Fruit fly (Drosophila melanogaster) whole organism, embryonic: Measurements from ENCODE around the gene bab2.

Source experiments
- Adf1 ChIP-seq: fragments of 200-800 bp; sonication (Bioruptor generic); IDR thresholded peaks from 2 replicates; pipeline ENCODE4 v1.3.6; 2022; ENCODE audit warnings: missing biosample characterization, missing genetic modification characterization
- CG12391 ChIP-seq: fragments of 200-800 bp; sonication (Bioruptor generic); optimal IDR thresholded peaks from 3 replicates; lab custom pipeline; 2018; ENCODE audit warnings: missing biosample characterization, mild to moderate bottlenecking, missing genetic modification characterization, moderate library complexity
- CG6683 ChIP-seq: fragments of 200-800 bp; sonication (Bioruptor generic); optimal IDR thresholded peaks from 2 replicates; lab custom pipeline; 2017; ENCODE audit warnings: missing biosample characterization, mild to moderate bottlenecking, missing genetic modification characterization, missing genetic modification reagents
- CG6765 ChIP-seq: fragments of 200-800 bp; sonication (Bioruptor generic); optimal IDR thresholded peaks from 3 replicates; lab custom pipeline; 2017; ENCODE audit warnings: missing biosample characterization, mild to moderate bottlenecking, missing genetic modification characterization
- Dfd ChIP-seq, 2 experiments: fragments of >200 bp; optimal IDR thresholded peaks; 2 replicates each; lab custom pipeline; 2017; ENCODE audit warnings: missing biosample characterization in 2 of 2, missing genetic modification characterization in 2 of 2
- Hr39 ChIP-seq: fragments of >200 bp; optimal IDR thresholded peaks from 2 replicates; lab custom pipeline; 2017
- Trl ChIP-seq, 3 experiments: fragments of >200 bp in 2 of 3; fragments of 200-800 bp in 1 of 3; sonication (Bioruptor generic) in 1 of 3; optimal IDR thresholded peaks; 2 replicates in 1 of 3; 3 replicates in 2 of 3; lab custom pipeline; 2016 to 2017; ENCODE audit warnings: missing biosample characterization in 1 of 3, missing genetic modification characterization in 1 of 3
- chm ChIP-seq: fragments of 200-800 bp; sonication (Bioruptor generic); IDR thresholded peaks from 2 replicates; pipeline ENCODE4 v1.3.6; 2022; ENCODE audit warnings: missing biosample characterization, missing genetic modification characterization
- lab ChIP-seq: fragments of 200-800 bp; sonication (Bioruptor generic); optimal IDR thresholded peaks from 3 replicates; lab custom pipeline; 2017; ENCODE audit warnings: missing biosample characterization, missing genetic modification characterization, mild to moderate bottlenecking, moderate library complexity, missing genetic modification reagents
- mam ChIP-seq: fragments of 200-800 bp; sonication (Bioruptor generic); optimal IDR thresholded peaks from 3 replicates; lab custom pipeline; 2016; ENCODE audit warnings: missing biosample characterization, missing genetic modification characterization
- seq ChIP-seq: fragments of 200-800 bp; sonication (Bioruptor generic); IDR thresholded peaks from 2 replicates; pipeline ENCODE4 v1.3.6; 2022; ENCODE audit warnings: missing biosample characterization, missing genetic modification characterization

DNA sequence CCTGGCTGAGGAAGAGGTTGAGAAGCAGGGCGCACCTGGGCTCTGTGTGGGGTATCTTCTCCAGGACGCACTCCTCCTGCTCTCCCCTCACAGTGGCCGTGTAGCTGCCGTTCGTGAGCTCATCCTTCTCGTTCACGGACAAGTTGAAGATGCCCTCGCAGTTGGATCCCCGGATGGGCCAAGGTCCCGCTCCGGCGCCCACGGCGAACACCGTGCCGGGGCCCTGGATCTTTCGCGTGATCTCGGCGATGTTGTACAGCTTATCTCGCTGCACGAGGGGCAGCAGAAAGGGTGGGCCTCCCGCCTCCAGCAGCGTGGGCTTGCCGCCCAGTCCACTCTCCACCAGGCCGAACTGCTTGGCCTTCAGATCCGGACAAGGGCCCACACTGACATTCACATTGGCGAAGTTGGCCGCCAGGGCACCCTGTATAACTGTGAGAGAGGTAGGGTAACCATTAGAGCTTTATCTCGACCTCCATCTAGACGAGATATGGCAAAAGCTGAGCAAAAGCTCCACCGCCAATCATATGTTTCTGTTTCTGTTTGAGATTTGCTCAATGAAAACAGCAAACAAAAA, 26.9 kb upstream of the bab2 start:
- TF ChIP-seq Dfd (GFP tag; optimal IDR thresholded peaks at IDR 0.05; lab: Kevin White, UChicago) (no peak), mam (GFP tag; lab: Kevin White, UChicago) (no peak), CG6683 (GFP tag; lab: Kevin White, UChicago) (no peak), Hr39 (lab: Kevin White, UChicago) (peak; percentile 36), lab (GFP tag; lab: Kevin White, UChicago) (peak; percentile 26), Adf1 (GFP tag; lab: Robert Waterston, UW) (no peak), CG6765 (GFP tag; lab: Kevin White, UChicago) (no peak), chm (0 out of 2 replicates have a peak, but pooled peaks have one; percentile 29), seq (GFP tag; lab: Robert Waterston, UW) (no peak), CG12391 (tag; lab: Kevin White, UChicago) (no peak), Trl (optimal IDR thresholded peaks at IDR 0.05; lab: Kevin White, UChicago) (no peak), Trl (GFP tag; optimal IDR thresholded peaks at IDR 0.05; lab: Kevin White, UChicago) (no peak)
